Fruit fly (Drosophila melanogaster) whole organism, embryonic: ENCODE measurements around the gene eIF3d1.
A peak's percentile ranks its signal among the peaks of the same experiment; 100 is the strongest.

Experiments
- C15 ChIP-seq: fragments of 200-800 bp; sonication (Bioruptor generic); IDR thresholded peaks from 3 replicates; pipeline ENCODE4 v1.3.6; 2022; ENCODE audit warnings: missing biosample characterization, missing genetic modification characterization
- CG10209 ChIP-seq: fragments of 200-800 bp; sonication (Bioruptor generic); optimal IDR thresholded peaks from 3 replicates; lab custom pipeline; 2017; ENCODE audit warnings: missing biosample characterization, mild to moderate bottlenecking, missing genetic modification characterization, missing genetic modification reagents
- CG10979 ChIP-seq: fragments of 200-800 bp; sonication (Bioruptor generic); optimal IDR thresholded peaks from 2 replicates; lab custom pipeline; 2018; ENCODE audit warnings: missing biosample characterization, mild to moderate bottlenecking, missing genetic modification characterization, moderate library complexity
- CG12236 ChIP-seq: fragments of 200-800 bp; sonication (Bioruptor generic); optimal IDR thresholded peaks from 2 replicates; lab custom pipeline; 2016; ENCODE audit warnings: missing biosample characterization, missing genetic modification characterization
- CG12744 ChIP-seq: fragments of 200-800 bp; sonication (Bioruptor generic); optimal IDR thresholded peaks from 2 replicates; lab custom pipeline; 2016; ENCODE audit warnings: missing biosample characterization, missing genetic modification characterization
- CG13296 ChIP-seq: fragments of 200-800 bp; sonication (Bioruptor generic); optimal IDR thresholded peaks from 3 replicates; lab custom pipeline; 2018; ENCODE audit warnings: missing biosample characterization, mild to moderate bottlenecking, missing genetic modification characterization
- CG15696 ChIP-seq: fragments of 200-800 bp; sonication (Bioruptor generic); optimal IDR thresholded peaks from 2 replicates; lab custom pipeline; 2019; ENCODE audit warnings: missing biosample characterization, mild to moderate bottlenecking, missing genetic modification characterization, moderate library complexity
- CG1602 ChIP-seq: fragments of 200-800 bp; sonication (Bioruptor generic); optimal IDR thresholded peaks from 3 replicates; lab custom pipeline; 2016; ENCODE audit warnings: missing biosample characterization, missing genetic modification characterization
- CG1647 ChIP-seq: fragments of 200-800 bp; sonication (Bioruptor generic); optimal IDR thresholded peaks from 3 replicates; lab custom pipeline; 2016; ENCODE audit warnings: missing biosample characterization, missing genetic modification characterization
- CG16815 ChIP-seq: fragments of 200-800 bp; sonication (Bioruptor generic); optimal IDR thresholded peaks from 3 replicates; lab custom pipeline; 2017; ENCODE audit warnings: missing biosample characterization, mild to moderate bottlenecking, missing genetic modification characterization
- CG17912 ChIP-seq: fragments of 200-800 bp; sonication (Bioruptor generic); optimal IDR thresholded peaks from 2 replicates; lab custom pipeline; 2018; ENCODE audit warnings: missing biosample characterization, mild to moderate bottlenecking, missing genetic modification characterization
- CG30020 ChIP-seq: fragments of 200-800 bp; optimal IDR thresholded peaks from 2 replicates; lab custom pipeline; 2019; ENCODE audit warnings: missing biosample characterization, mild to moderate bottlenecking, missing genetic modification characterization, moderate library complexity
- CG3281 ChIP-seq: fragments of 200-800 bp; sonication (Bioruptor generic); optimal IDR thresholded peaks from 3 replicates; lab custom pipeline; 2017; ENCODE audit warnings: missing biosample characterization, mild to moderate bottlenecking, missing genetic modification characterization
- CG34224 ChIP-seq: fragments of 200-800 bp; sonication (Bioruptor generic); IDR thresholded peaks from 3 replicates; pipeline ENCODE4 v1.3.6; 2022; ENCODE audit warnings: missing biosample characterization, missing genetic modification characterization; ENCODE audit not compliant: partially characterized antibody
- CG4328 ChIP-seq: fragments of 200-800 bp; sonication (Bioruptor generic); optimal IDR thresholded peaks from 3 replicates; lab custom pipeline; 2017; ENCODE audit warnings: missing biosample characterization, missing genetic modification reagents, missing genetic modification characterization
- CG6791 ChIP-seq: fragments of 200-800 bp; sonication (Bioruptor generic); IDR thresholded peaks from 3 replicates; pipeline ENCODE4 v1.3.6; 2022; ENCODE audit warnings: missing biosample characterization, missing genetic modification characterization; ENCODE audit not compliant: partially characterized antibody
- CG9437 ChIP-seq: fragments of 200-800 bp; sonication (Bioruptor generic); optimal IDR thresholded peaks from 2 replicates; lab custom pipeline; 2018; ENCODE audit warnings: missing biosample characterization, mild to moderate bottlenecking, missing genetic modification characterization
- CG9817 ChIP-seq: fragments of 200-800 bp; sonication (Bioruptor generic); optimal IDR thresholded peaks from 2 replicates; lab custom pipeline; 2018; ENCODE audit warnings: missing biosample characterization, mild to moderate bottlenecking, missing genetic modification characterization, moderate library complexity
- D19B ChIP-seq: fragments of 200-800 bp; sonication (Bioruptor generic); optimal IDR thresholded peaks from 2 replicates; lab custom pipeline; 2017; ENCODE audit warnings: missing biosample characterization, mild to moderate bottlenecking, missing genetic modification characterization
- Dll ChIP-seq: fragments of 200-800 bp; sonication (Bioruptor generic); IDR thresholded peaks from 4 replicates; pipeline ENCODE4 v1.3.6; 2022; ENCODE audit warnings: missing biosample characterization, missing genetic modification characterization; ENCODE audit not compliant: partially characterized antibody
- Doc3 ChIP-seq: fragments of 200-800 bp; sonication (Bioruptor generic); IDR thresholded peaks from 3 replicates; pipeline ENCODE4 v1.3.6; 2022; ENCODE audit warnings: missing biosample characterization, missing genetic modification characterization; ENCODE audit not compliant: partially characterized antibody
- Dp ChIP-seq: fragments of 200-800 bp; sonication (Bioruptor generic); optimal IDR thresholded peaks from 2 replicates; lab custom pipeline; 2018; ENCODE audit warnings: missing biosample characterization, mild to moderate bottlenecking, missing genetic modification characterization, moderate library complexity
- Dref ChIP-seq: fragments of 200-800 bp; sonication (Bioruptor generic); IDR thresholded peaks from 2 replicates; pipeline ENCODE4 v1.3.6; 2022; ENCODE audit warnings: missing biosample characterization, missing genetic modification characterization
- E2f1 ChIP-seq: fragments of 200-800 bp; sonication (Bioruptor generic); IDR thresholded peaks from 2 replicates; pipeline ENCODE4 v1.3.6; 2022; ENCODE audit warnings: missing biosample characterization, missing genetic modification characterization
- Ets65A ChIP-seq: fragments of 200-800 bp; sonication (Bioruptor generic); peaks from one replicate; lab custom pipeline; 2016; ENCODE audit warnings: missing biosample characterization, missing genetic modification characterization
- Fer2 ChIP-seq: fragments of 200-800 bp; sonication (Bioruptor generic); optimal IDR thresholded peaks from 2 replicates; lab custom pipeline; 2018; ENCODE audit warnings: missing biosample characterization, mild to moderate bottlenecking, missing genetic modification characterization, moderate library complexity
- HHEX ChIP-seq: fragments of 200-800 bp; sonication (Bioruptor generic); optimal IDR thresholded peaks from 3 replicates; lab custom pipeline; 2017; ENCODE audit warnings: missing biosample characterization, mild to moderate bottlenecking, missing genetic modification characterization, missing genetic modification reagents
- HLHmδ ChIP-seq: fragments of 200-800 bp; sonication (Bioruptor generic); optimal IDR thresholded peaks from 2 replicates; lab custom pipeline; 2018; ENCODE audit warnings: missing biosample characterization, mild to moderate bottlenecking, missing genetic modification characterization, moderate library complexity
- Neu2 ChIP-seq: fragments of 200-800 bp; sonication (Bioruptor generic); optimal IDR thresholded peaks from 3 replicates; lab custom pipeline; 2016; ENCODE audit warnings: missing biosample characterization, missing genetic modification characterization, borderline replicate concordance
- Optix ChIP-seq: fragments of 200-800 bp; sonication (Bioruptor generic); IDR thresholded peaks from 3 replicates; pipeline ENCODE4 v1.3.6; 2022; ENCODE audit warnings: missing biosample characterization, missing genetic modification characterization
- Poxn ChIP-seq: fragments of 200-800 bp; sonication (Bioruptor generic); IDR thresholded peaks from 2 replicates; pipeline ENCODE4 v1.3.6; 2022; ENCODE audit warnings: missing biosample characterization, missing genetic modification characterization
- Spps ChIP-seq: fragments of 200-800 bp; sonication (Bioruptor generic); optimal IDR thresholded peaks from 2 replicates; lab custom pipeline; 2018; ENCODE audit warnings: missing biosample characterization, mild to moderate bottlenecking, missing genetic modification characterization
- ash1 ChIP-seq: fragments of 200-800 bp; sonication (Bioruptor generic); optimal IDR thresholded peaks from 2 replicates; lab custom pipeline; 2018; ENCODE audit warnings: missing biosample characterization, mild to moderate bottlenecking, missing genetic modification characterization
- bigmax ChIP-seq: fragments of 200-800 bp; sonication (Bioruptor generic); optimal IDR thresholded peaks from 2 replicates; lab custom pipeline; 2018; ENCODE audit warnings: missing biosample characterization, mild to moderate bottlenecking, missing genetic modification characterization
- corto ChIP-seq: fragments of 200-800 bp; sonication (Bioruptor generic); optimal IDR thresholded peaks from 2 replicates; lab custom pipeline; 2016; ENCODE audit warnings: missing biosample characterization, mild to moderate bottlenecking, missing genetic modification characterization, moderate library complexity
- dimm ChIP-seq: fragments of 200-800 bp; sonication (Bioruptor generic); IDR thresholded peaks from 2 replicates; pipeline ENCODE4 v1.3.6; 2022; ENCODE audit warnings: missing biosample characterization, missing genetic modification characterization
- dmrt99B ChIP-seq: fragments of 200-800 bp; sonication (Bioruptor generic); optimal IDR thresholded peaks from 2 replicates; lab custom pipeline; 2018; ENCODE audit warnings: missing biosample characterization, mild to moderate bottlenecking, missing genetic modification characterization, moderate library complexity
- eyg ChIP-seq: fragments of 200-800 bp; sonication (Bioruptor generic); optimal IDR thresholded peaks from 3 replicates; lab custom pipeline; 2016; ENCODE audit warnings: missing biosample characterization, missing genetic modification characterization
- gcm ChIP-seq: fragments of 200-800 bp; sonication (Bioruptor generic); optimal IDR thresholded peaks from 2 replicates; lab custom pipeline; 2019; ENCODE audit warnings: missing biosample characterization, mild to moderate bottlenecking, missing genetic modification characterization, moderate library complexity
- gcm2 ChIP-seq: fragments of 200-800 bp; sonication (Bioruptor generic); optimal IDR thresholded peaks from 2 replicates; lab custom pipeline; 2016; ENCODE audit warnings: missing biosample characterization, missing genetic modification characterization
- gt ChIP-seq: fragments of 200-800 bp; sonication (Bioruptor generic); IDR thresholded peaks from 2 replicates; pipeline ENCODE4 v1.3.6; 2022; ENCODE audit warnings: missing biosample characterization, missing genetic modification characterization
- pb ChIP-seq: fragments of 200-800 bp; sonication (Bioruptor generic); optimal IDR thresholded peaks from 3 replicates; lab custom pipeline; 2016; ENCODE audit warnings: missing biosample characterization, missing genetic modification characterization
- pita ChIP-seq: fragments of 200-800 bp; sonication (Bioruptor generic); optimal IDR thresholded peaks from 2 replicates; lab custom pipeline; 2017; ENCODE audit warnings: missing biosample characterization, mild to moderate bottlenecking, missing genetic modification characterization
- rib ChIP-seq: fragments of 200-800 bp; sonication (Bioruptor generic); IDR thresholded peaks from 2 replicates; pipeline ENCODE4 v1.3.6; 2022; ENCODE audit warnings: missing biosample characterization, missing genetic modification characterization
- row ChIP-seq: fragments of 200-800 bp; sonication (Bioruptor generic); IDR thresholded peaks from 3 replicates; pipeline ENCODE4 v1.3.6; 2022; ENCODE audit warnings: missing biosample characterization, missing genetic modification characterization
- sr ChIP-seq: fragments of 200-800 bp; sonication (Bioruptor generic); IDR thresholded peaks from 3 replicates; pipeline ENCODE4 v1.3.6; 2022; ENCODE audit warnings: missing biosample characterization, missing genetic modification characterization
- tap ChIP-seq: fragments of 200-800 bp; optimal IDR thresholded peaks from 3 replicates; lab custom pipeline; 2019; ENCODE audit warnings: missing biosample characterization, mild to moderate bottlenecking, missing genetic modification characterization, moderate library complexity
- toy ChIP-seq: fragments of 200-800 bp; sonication (Bioruptor generic); IDR thresholded peaks from 2 replicates; pipeline ENCODE4 v1.3.6; 2022; ENCODE audit warnings: missing biosample characterization, missing genetic modification characterization
- wdn ChIP-seq: fragments of 200-800 bp; sonication (Bioruptor generic); IDR thresholded peaks from 2 replicates; pipeline ENCODE4 v1.3.6; 2022; ENCODE audit warnings: missing biosample characterization, missing genetic modification characterization

Gene eIF3d1

DNA sequence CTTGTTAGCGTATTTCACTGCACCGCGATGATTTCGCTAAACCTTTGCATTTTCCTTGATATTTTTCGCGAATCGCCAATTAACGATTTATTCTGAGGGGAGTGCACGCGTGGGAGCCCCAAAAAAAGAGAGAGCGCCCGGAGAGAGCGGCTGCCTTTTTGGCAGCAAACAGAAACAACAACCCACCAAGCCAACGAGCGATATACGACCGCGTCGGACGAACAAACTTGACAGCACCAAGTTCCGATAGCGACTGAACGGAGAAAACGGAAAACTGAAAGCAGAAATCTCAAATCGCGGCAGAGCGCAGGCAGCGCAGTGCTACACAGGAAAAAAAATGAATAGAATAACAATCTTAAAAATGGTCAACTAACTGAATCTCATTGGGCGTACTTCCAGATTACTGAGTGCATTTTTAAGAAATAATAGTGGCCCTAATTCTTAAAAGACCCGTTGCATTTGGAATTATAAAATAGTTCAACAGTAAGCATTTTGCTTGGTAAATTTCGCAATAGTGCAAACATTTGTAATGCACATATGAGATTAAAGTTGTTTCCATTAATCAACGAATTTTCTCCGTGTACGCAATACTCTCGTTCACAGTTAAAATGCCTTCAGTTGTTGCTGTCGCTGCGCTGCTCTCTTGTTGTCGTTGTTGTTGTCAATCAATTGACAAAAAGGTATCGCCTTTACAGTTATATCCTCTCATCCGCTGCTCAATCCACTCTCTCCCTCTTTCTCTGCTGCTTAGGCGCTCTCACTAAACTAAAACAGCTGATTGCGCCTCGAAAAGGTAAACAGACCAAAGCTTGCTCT lies 10.2 kb upstream of the eIF3d1 start, which contains the start of gene CG31145 (continued):
- TF ChIP-seq gcm2 (GFP tag; lab: Kevin White, UChicago) (peak; percentile 100), Spps (peak; percentile 97), Doc3 (GFP tag; lab: Robert Waterston, UW) (no peak), CG6791 (GFP tag; lab: Robert Waterston, UW) (no peak), CG3281 (GFP tag; lab: Kevin White, UChicago) (peak; percentile 100), CG34224 (peak; percentile 34; the same call in 2 of the 3 replicates), Poxn (peak; percentile 97), CG15696 (peak; percentile 93), Neu2 (GFP tag; lab: Kevin White, UChicago) (peak; percentile 97), gcm (GFP tag; lab: Kevin White, UChicago) (peak; percentile 99), Ets65A (GFP tag; lab: Kevin White, UChicago) (peak; percentile 100), row (peak; percentile 99), pb (GFP tag; lab: Kevin White, UChicago) (peak; percentile 99), CG9437 (GFP tag; lab: Kevin White, UChicago) (peak; percentile 97), tap (tag; lab: Kevin White, UChicago) (peak; percentile 99), Dref (GFP tag; lab: Robert Waterston, UW) (no peak), E2f1 (peak; percentile 99), CG1602 (GFP tag; lab: Kevin White, UChicago) (peak; percentile 99), Dll (GFP tag; lab: Robert Waterston, UW) (no peak), D19B (GFP tag; lab: Kevin White, UChicago) (peak; percentile 97), dmrt99B (peak; percentile 100), CG17912 (GFP tag; lab: Kevin White, UChicago) (peak; percentile 88), Optix (GFP tag; lab: Robert Waterston, UW) (peak; percentile 99), dimm (peak; percentile 96), CG10979 (peak; percentile 99), C15 (GFP tag; lab: Robert Waterston, UW) (peak; percentile 97), CG10209 (GFP tag; lab: Kevin White, UChicago) (peak; percentile 100), CG16815 (GFP tag; lab: Kevin White, UChicago) (peak; percentile 99), CG12744 (GFP tag; lab: Kevin White, UChicago) (peak; percentile 99), corto (GFP tag; lab: Kevin White, UChicago) (peak; percentile 96), wdn (GFP tag; lab: Robert Waterston, UW) (peak; percentile 98), pita (no peak), sr (GFP tag; lab: Robert Waterston, UW) (peak; percentile 86), CG9817 (tag; lab: Kevin White, UChicago) (peak; percentile 99), CG13296 (GFP tag; lab: Kevin White, UChicago) (peak; percentile 99), CG1647 (GFP tag; lab: Kevin White, UChicago) (peak; percentile 99), Dp (peak; percentile 40), HHEX (GFP tag; lab: Kevin White, UChicago) (peak; percentile 99), CG12236 (peak; percentile 99), CG30020 (tag; lab: Kevin White, UChicago) (peak; percentile 92), CG4328 (GFP tag; lab: Kevin White, UChicago) (peak; percentile 98), Fer2 (tag; lab: Kevin White, UChicago) (peak; percentile 99), bigmax (GFP tag; lab: Kevin White, UChicago) (peak; percentile 83), HLHmδ (GFP tag; lab: Kevin White, UChicago) (no peak), toy (GFP tag; lab: Robert Waterston, UW) (peak; percentile 97), rib (peak; percentile 97), gt (peak; percentile 97), ash1 (GFP tag; lab: Kevin White, UChicago) (peak; percentile 82), eyg (GFP tag; lab: Kevin White, UChicago) (peak; percentile 99)
